Fruit fly (Drosophila melanogaster) whole organism, embryonic: ENCODE data around the gene CG18596.

Source experiments
- B-H1 ChIP-seq: fragments of 200-800 bp; sonication (Bioruptor generic); IDR thresholded peaks from 3 replicates; pipeline ENCODE4 v1.3.6; 2022; ENCODE audit warnings: missing biosample characterization, missing genetic modification characterization
- CG11085 ChIP-seq: fragments of 200-800 bp; sonication (Bioruptor generic); IDR thresholded peaks from 2 replicates; pipeline ENCODE4 v1.3.6; 2022; ENCODE audit warnings: missing biosample characterization, missing genetic modification characterization
- CG11696 ChIP-seq: fragments of 200-800 bp; sonication (Bioruptor generic); IDR thresholded peaks from 2 replicates; pipeline ENCODE4 v1.3.6; 2022; ENCODE audit warnings: missing biosample characterization, missing genetic modification characterization
- CG12659 ChIP-seq: fragments of 200-800 bp; sonication (Bioruptor generic); optimal IDR thresholded peaks from 3 replicates; lab custom pipeline; 2017; ENCODE audit warnings: mild to moderate bottlenecking, missing biosample characterization, missing genetic modification reagents, missing genetic modification characterization
- CG14965 ChIP-seq: fragments of 200-800 bp; sonication (Bioruptor generic); optimal IDR thresholded peaks from 2 replicates; lab custom pipeline; 2016; ENCODE audit warnings: missing biosample characterization, missing genetic modification characterization, borderline replicate concordance
- CG1529 ChIP-seq: fragments of 200-800 bp; sonication (Bioruptor generic); optimal IDR thresholded peaks from 3 replicates; lab custom pipeline; 2018; ENCODE audit warnings: missing biosample characterization, missing genetic modification characterization
- CG16815 ChIP-seq: fragments of 200-800 bp; sonication (Bioruptor generic); optimal IDR thresholded peaks from 3 replicates; lab custom pipeline; 2017; ENCODE audit warnings: missing biosample characterization, mild to moderate bottlenecking, missing genetic modification characterization
- CG2199 ChIP-seq: fragments of 200-800 bp; sonication (Bioruptor generic); IDR thresholded peaks from 3 replicates; pipeline ENCODE4 v1.3.6; 2022; ENCODE audit warnings: missing biosample characterization, missing genetic modification characterization
- CG2875 ChIP-seq: fragments of 200-800 bp; sonication (Bioruptor generic); optimal IDR thresholded peaks from 2 replicates; lab custom pipeline; 2017; ENCODE audit warnings: missing biosample characterization, mild to moderate bottlenecking, missing genetic modification characterization, missing genetic modification reagents
- CG32772 ChIP-seq: fragments of 200-800 bp; sonication (Bioruptor generic); IDR thresholded peaks from 2 replicates; pipeline ENCODE4 v1.3.6; 2022; ENCODE audit warnings: missing biosample characterization, missing genetic modification characterization
- CG6272 ChIP-seq: fragments of 200-800 bp; sonication (Bioruptor generic); IDR thresholded peaks from 2 replicates; pipeline ENCODE4 v1.3.6; 2022; ENCODE audit warnings: missing biosample characterization, missing genetic modification characterization
- CG6791 ChIP-seq: fragments of 200-800 bp; sonication (Bioruptor generic); IDR thresholded peaks from 3 replicates; pipeline ENCODE4 v1.3.6; 2022; ENCODE audit warnings: missing biosample characterization, missing genetic modification characterization; ENCODE audit not compliant: partially characterized antibody
- CG8089 ChIP-seq: fragments of 200-800 bp; sonication (Bioruptor generic); optimal IDR thresholded peaks from 3 replicates; lab custom pipeline; 2016; ENCODE audit warnings: missing biosample characterization, missing genetic modification characterization
- CG8359 ChIP-seq: fragments of 200-800 bp; sonication (Bioruptor generic); optimal IDR thresholded peaks from 2 replicates; lab custom pipeline; 2017; ENCODE audit warnings: missing biosample characterization, mild to moderate bottlenecking, missing genetic modification characterization, borderline replicate concordance
- CHES-1-like ChIP-seq: fragments of 200-800 bp; sonication (Bioruptor generic); optimal IDR thresholded peaks from 2 replicates; lab custom pipeline; 2016; ENCODE audit warnings: missing biosample characterization, missing genetic modification characterization
- Chrac-16 ChIP-seq: fragments of 200-800 bp; sonication (Bioruptor generic); optimal IDR thresholded peaks from 3 replicates; lab custom pipeline; 2016; ENCODE audit warnings: missing biosample characterization, missing genetic modification characterization
- E2f2 ChIP-seq: fragments of 200-800 bp; sonication (Bioruptor generic); IDR thresholded peaks from 2 replicates; pipeline ENCODE4 v1.3.6; 2022; ENCODE audit warnings: missing biosample characterization, missing genetic modification characterization
- GATAe ChIP-seq: fragments of 200-800 bp; sonication (Bioruptor generic); conservative IDR thresholded peaks from 2 replicates; pipeline ENCODE4 v1.3.6; 2022; ENCODE audit warnings: missing biosample characterization, missing genetic modification characterization
- Gsc ChIP-seq: fragments of 200-800 bp; sonication (Bioruptor generic); IDR thresholded peaks from 2 replicates; pipeline ENCODE4 v1.3.6; 2022; ENCODE audit warnings: missing biosample characterization, missing genetic modification characterization
- Gug ChIP-seq: fragments of 200-800 bp; sonication (Bioruptor generic); IDR thresholded peaks from 4 replicates; pipeline ENCODE4 v1.3.6; 2022; ENCODE audit warnings: missing biosample characterization, missing genetic modification characterization
- H15 ChIP-seq: fragments of 200-800 bp; sonication (Bioruptor generic); IDR thresholded peaks from 3 replicates; pipeline ENCODE4 v1.3.6; 2022; ENCODE audit warnings: missing biosample characterization, missing genetic modification characterization
- HHEX ChIP-seq: fragments of 200-800 bp; sonication (Bioruptor generic); optimal IDR thresholded peaks from 3 replicates; lab custom pipeline; 2017; ENCODE audit warnings: missing biosample characterization, mild to moderate bottlenecking, missing genetic modification characterization, missing genetic modification reagents
- HLH4C ChIP-seq: fragments of 200-800 bp; sonication (Bioruptor generic); IDR thresholded peaks from 3 replicates; pipeline ENCODE4 v1.3.6; 2022; ENCODE audit warnings: missing biosample characterization, missing genetic modification characterization; ENCODE audit not compliant: partially characterized antibody
- HLHmδ ChIP-seq: fragments of 200-800 bp; sonication (Bioruptor generic); optimal IDR thresholded peaks from 2 replicates; lab custom pipeline; 2018; ENCODE audit warnings: missing biosample characterization, mild to moderate bottlenecking, missing genetic modification characterization, moderate library complexity
- Hand ChIP-seq: fragments of 200-800 bp; sonication (Bioruptor generic); optimal IDR thresholded peaks from 2 replicates; lab custom pipeline; 2017; ENCODE audit warnings: mild to moderate bottlenecking, missing biosample characterization, missing genetic modification reagents, missing genetic modification characterization
- Hey ChIP-seq: fragments of 200-800 bp; sonication (Bioruptor generic); optimal IDR thresholded peaks from 3 replicates; lab custom pipeline; 2018; ENCODE audit warnings: missing biosample characterization, mild to moderate bottlenecking, missing genetic modification characterization
- Mad ChIP-seq: fragments of 200-800 bp; sonication (Bioruptor generic); optimal IDR thresholded peaks from 2 replicates; lab custom pipeline; 2016; ENCODE audit warnings: missing biosample characterization, missing genetic modification characterization
- Oaz ChIP-seq: fragments of 200-800 bp; sonication (Bioruptor generic); IDR thresholded peaks from 2 replicates; pipeline ENCODE4 v1.3.6; 2022; ENCODE audit warnings: missing biosample characterization, missing genetic modification characterization
- Opbp ChIP-seq: fragments of 200-800 bp; sonication (Bioruptor generic); IDR thresholded peaks from 3 replicates; pipeline ENCODE4 v1.3.6; 2022; ENCODE audit warnings: missing biosample characterization, missing genetic modification characterization; ENCODE audit not compliant: partially characterized antibody
- Spps ChIP-seq: fragments of 200-800 bp; sonication (Bioruptor generic); optimal IDR thresholded peaks from 2 replicates; lab custom pipeline; 2018; ENCODE audit warnings: missing biosample characterization, mild to moderate bottlenecking, missing genetic modification characterization
- Vsx1 ChIP-seq: fragments of 200-800 bp; sonication (Bioruptor generic); optimal IDR thresholded peaks from 2 replicates; lab custom pipeline; 2017; ENCODE audit warnings: missing biosample characterization, mild to moderate bottlenecking, missing genetic modification characterization, missing genetic modification reagents
- ac ChIP-seq: fragments of 200-800 bp; sonication (Bioruptor generic); optimal IDR thresholded peaks from 3 replicates; lab custom pipeline; 2017; ENCODE audit warnings: missing biosample characterization, mild to moderate bottlenecking, missing genetic modification characterization
- ato ChIP-seq: fragments of 200-800 bp; sonication (Bioruptor generic); IDR thresholded peaks from 2 replicates; pipeline ENCODE4 v1.3.6; 2022; ENCODE audit warnings: missing biosample characterization, missing genetic modification characterization; ENCODE audit not compliant: partially characterized antibody
- chm ChIP-seq: fragments of 200-800 bp; sonication (Bioruptor generic); IDR thresholded peaks from 2 replicates; pipeline ENCODE4 v1.3.6; 2022; ENCODE audit warnings: missing biosample characterization, missing genetic modification characterization
- croc ChIP-seq: fragments of 200-800 bp; sonication (Bioruptor generic); conservative IDR thresholded peaks from 3 replicates; pipeline ENCODE4 v1.3.6; 2022; ENCODE audit warnings: missing biosample characterization, missing genetic modification characterization
- cwo ChIP-seq: fragments of 200-800 bp; sonication (Bioruptor generic); optimal IDR thresholded peaks from 3 replicates; lab custom pipeline; 2017; ENCODE audit warnings: missing biosample characterization, missing genetic modification characterization, mild to moderate bottlenecking, moderate library complexity, missing genetic modification reagents
- danr ChIP-seq: fragments of 200-800 bp; sonication (Bioruptor generic); IDR thresholded peaks from 2 replicates; pipeline ENCODE4 v1.3.6; 2022; ENCODE audit warnings: missing biosample characterization, missing genetic modification characterization
- ftz-f1 ChIP-seq: fragments of 200-800 bp; sonication (Bioruptor generic); optimal IDR thresholded peaks from 2 replicates; lab custom pipeline; 2016; ENCODE audit warnings: missing biosample characterization, missing genetic modification characterization
- gt ChIP-seq: fragments of 200-800 bp; sonication (Bioruptor generic); IDR thresholded peaks from 2 replicates; pipeline ENCODE4 v1.3.6; 2022; ENCODE audit warnings: missing biosample characterization, missing genetic modification characterization
- kni ChIP-seq: fragments of 200-800 bp; sonication (Bioruptor generic); optimal IDR thresholded peaks from 3 replicates; lab custom pipeline; 2017; ENCODE audit warnings: mild to moderate bottlenecking, missing biosample characterization, missing genetic modification reagents, missing genetic modification characterization
- lbe ChIP-seq: fragments of 200-800 bp; sonication (Bioruptor generic); optimal IDR thresholded peaks from 2 replicates; lab custom pipeline; 2016; ENCODE audit warnings: missing biosample characterization, mild to moderate bottlenecking, missing genetic modification characterization
- nau ChIP-seq: fragments of 200-800 bp; sonication (Bioruptor generic); optimal IDR thresholded peaks from 3 replicates; lab custom pipeline; 2017; ENCODE audit warnings: missing biosample characterization, mild to moderate bottlenecking, missing genetic modification characterization, missing genetic modification reagents
- psq ChIP-seq: fragments of 200-800 bp; sonication (Bioruptor generic); optimal IDR thresholded peaks from 2 replicates; lab custom pipeline; 2017; ENCODE audit warnings: missing biosample characterization, missing genetic modification characterization
- row ChIP-seq: fragments of 200-800 bp; sonication (Bioruptor generic); IDR thresholded peaks from 3 replicates; pipeline ENCODE4 v1.3.6; 2022; ENCODE audit warnings: missing biosample characterization, missing genetic modification characterization
- schlank ChIP-seq: fragments of 200-800 bp; sonication (Bioruptor generic); optimal IDR thresholded peaks from 2 replicates; lab custom pipeline; 2018; ENCODE audit warnings: missing biosample characterization, mild to moderate bottlenecking, missing genetic modification characterization
- sqz ChIP-seq: fragments of 200-800 bp; sonication (Bioruptor generic); optimal IDR thresholded peaks from 3 replicates; lab custom pipeline; 2018; ENCODE audit warnings: missing biosample characterization, mild to moderate bottlenecking, missing genetic modification characterization
- stc ChIP-seq: fragments of 200-800 bp; sonication (Bioruptor generic); IDR thresholded peaks from 2 replicates; pipeline ENCODE4 v1.3.6; 2022; ENCODE audit warnings: missing biosample characterization, missing genetic modification characterization
- tin ChIP-seq: fragments of 200-800 bp; sonication (Bioruptor generic); optimal IDR thresholded peaks from 3 replicates; lab custom pipeline; 2016; ENCODE audit warnings: missing biosample characterization, missing genetic modification characterization
- unc-4 ChIP-seq: fragments of 200-800 bp; sonication (Bioruptor generic); IDR thresholded peaks from 2 replicates; pipeline ENCODE4 v1.3.6; 2022; ENCODE audit warnings: missing biosample characterization, missing genetic modification characterization; ENCODE audit not compliant: partially characterized antibody
- usp ChIP-seq: fragments of >200 bp; optimal IDR thresholded peaks from 2 replicates; lab custom pipeline; 2017; ENCODE audit warnings: missing biosample characterization, missing genetic modification characterization

Gene CG18596

dm6 chr3R:22421618-22422017 is 45.9 kb downstream of the CG18596 start (continued):
- TF ChIP-seq psq (no peak), sqz (GFP tag; lab: Kevin White, UChicago) (no peak), Gug (GFP tag; lab: Robert Waterston, UW) (peak; percentile 75), ato (GFP tag; lab: Robert Waterston, UW) (no peak), Spps (tag; lab: Kevin White, UChicago) (no peak), CG8359 (GFP tag; lab: Kevin White, UChicago) (no peak), stc (GFP tag; lab: Robert Waterston, UW) (peak; percentile 80), E2f2 (GFP tag; lab: Robert Waterston, UW) (peak; percentile 36), croc (GFP tag; lab: Robert Waterston, UW) (peak; percentile 32; the same call in 2 of the 3 replicates), unc-4 (GFP tag; lab: Robert Waterston, UW) (no peak), ac (no peak), cwo (GFP tag; lab: Kevin White, UChicago) (peak; percentile 37), tin (peak; percentile 59), CG2199 (GFP tag; lab: Robert Waterston, UW) (no peak), CG14965 (no peak), H15 (GFP tag; lab: Robert Waterston, UW) (peak; percentile 72; the same call in 2 of the 3 replicates), CG16815 (peak; percentile 40), Oaz (GFP tag; lab: Robert Waterston, UW) (peak; percentile 35; the same call in 1 of the 2 replicates), CHES-1-like (GFP tag; lab: Kevin White, UChicago) (no peak), HLHmδ (GFP tag; lab: Kevin White, UChicago) (no peak), Hey (tag; lab: Kevin White, UChicago) (no peak), CG11085 (GFP tag; lab: Robert Waterston, UW) (peak; percentile 69), CG32772 (GFP tag; lab: Robert Waterston, UW) (peak; percentile 79), CG8089 (peak; percentile 38), Chrac-16 (GFP tag; lab: Kevin White, UChicago) (peak; percentile 37), CG2875 (GFP tag; lab: Kevin White, UChicago) (no peak), chm (GFP tag; lab: Robert Waterston, UW) (0 out of 2 replicates have a peak, but pooled peaks have one; percentile 11), kni (GFP tag; lab: Kevin White, UChicago) (no peak), Vsx1 (GFP tag; lab: Kevin White, UChicago) (no peak), schlank (no peak), B-H1 (peak; percentile 47), nau (GFP tag; lab: Kevin White, UChicago) (no peak), lbe (peak; percentile 64), danr (peak; percentile 64; the same call in 1 of the 2 replicates), Gsc (GFP tag; lab: Robert Waterston, UW) (no peak), Hand (GFP tag; lab: Kevin White, UChicago) (no peak), ftz-f1 (GFP tag; lab: Kevin White, UChicago) (no peak), gt (GFP tag; lab: Robert Waterston, UW) (peak; percentile 29; the same call in 1 of the 2 replicates), HLH4C (GFP tag; lab: Robert Waterston, UW) (no peak), CG1529 (GFP tag; lab: Kevin White, UChicago) (peak; percentile 3), Opbp (GFP tag; lab: Robert Waterston, UW) (no peak), CG6272 (0 out of 2 replicates have a peak, but pooled peaks have one; percentile 48), Mad (GFP tag; lab: Kevin White, UChicago) (no peak), GATAe (GFP tag; lab: Robert Waterston, UW) (no peak), CG12659 (GFP tag; lab: Kevin White, UChicago) (peak; percentile 44), HHEX (GFP tag; lab: Kevin White, UChicago) (peak; percentile 25), usp (GFP tag; lab: Kevin White, UChicago) (no peak), row (GFP tag; lab: Robert Waterston, UW) (peak; percentile 85), CG6791 (no peak), CG11696 (GFP tag; lab: Robert Waterston, UW) (peak; percentile 43; the same call in 1 of the 2 replicates)
